Worm (Caenorhabditis elegans): ENCODE measurements around the gene gbh-1.
A peak's percentile ranks its signal among the peaks of the same experiment; 100 is the strongest.

gbh-1 gene

ce11 chrII:10706901-10707300, 13.3 kb upstream of the gbh-1 start, which contains the start of gene col-80:
Gene col-80, plus strand, starts transcription at chrII:10707201.
- TF ChIP-seq ceh-91 (GFP tag; IDR thresholded peaks at IDR 0.05) (no peak), die-1 (tag; optimal IDR thresholded peaks at IDR 0.05) (no peak), him-1 (tag; optimal IDR thresholded peaks at IDR 0.05) (no peak), Y53G8AR.9 (GFP tag; conservative IDR thresholded peaks at IDR 0.05) (no peak), F39B2.1 (GFP tag; IDR thresholded peaks at IDR 0.05) (no peak), lsy-27 (tag; optimal IDR thresholded peaks at IDR 0.05; ENCODE audit: borderline replicate concordance, insufficient read depth) (no peak), nfyb-1 (GFP tag; IDR thresholded peaks at IDR 0.05) (no peak), aptf-3 (GFP tag; IDR thresholded peaks at IDR 0.05) (no peak), atf-7 (tag; optimal IDR thresholded peaks at IDR 0.05) (no peak), D2030.7 (GFP tag; IDR thresholded peaks at IDR 0.05) (no peak), hlh-12 (tag; optimal IDR thresholded peaks at IDR 0.05) (no peak), lin-26 (GFP tag; IDR thresholded peaks at IDR 0.05) (no peak), ceh-58 (GFP tag; IDR thresholded peaks at IDR 0.05) (no peak), bed-1 (GFP tag; IDR thresholded peaks at IDR 0.05) (no peak), cebp-2 (GFP tag; IDR thresholded peaks at IDR 0.05) (no peak)

ce11 chrII:10706038-10706437, 12.4 kb upstream of the gbh-1 start:
- TF ChIP-seq efl-1 (GFP tag; optimal IDR thresholded peaks at IDR 0.05) (no peak), atf-7 (tag; optimal IDR thresholded peaks at IDR 0.05) (no peak), hmg-1.2 (GFP tag; IDR thresholded peaks at IDR 0.05) (no peak), let-607 (tag; optimal IDR thresholded peaks at IDR 0.05) (no peak), snpc-4 (GFP tag; optimal IDR thresholded peaks at IDR 0.05) (no peak), snpc-4 (tag; optimal IDR thresholded peaks at IDR 0.05) (no peak), mes-4 (tag; optimal IDR thresholded peaks at IDR 0.05) (no peak), pbrm-1 (GFP tag; IDR thresholded peaks at IDR 0.05) (no peak), sea-2 (GFP tag; IDR thresholded peaks at IDR 0.05) (no peak), ceh-58 (GFP tag; IDR thresholded peaks at IDR 0.05) (no peak), bed-2 (GFP tag; IDR thresholded peaks at IDR 0.05) (no peak), C06A6.2 (GFP tag; conservative IDR thresholded peaks at IDR 0.05) (no peak), F57A8.1 (GFP tag; optimal IDR thresholded peaks at IDR 0.05) (no peak), ccch-3 (GFP tag; optimal IDR thresholded peaks at IDR 0.05) (no peak), F57C9.4 (tag; optimal IDR thresholded peaks at IDR 0.05) (no peak), mcd-1 (GFP tag; IDR thresholded peaks at IDR 0.05) (no peak), attf-3 (GFP tag; conservative IDR thresholded peaks at IDR 0.05) (no peak), snpc-3.4 (tag; optimal IDR thresholded peaks at IDR 0.05) (no peak), sdz-38 (tag; optimal IDR thresholded peaks at IDR 0.05) (no peak), ztf-6 (GFP tag; IDR thresholded peaks at IDR 0.05) (no peak)

DNA sequence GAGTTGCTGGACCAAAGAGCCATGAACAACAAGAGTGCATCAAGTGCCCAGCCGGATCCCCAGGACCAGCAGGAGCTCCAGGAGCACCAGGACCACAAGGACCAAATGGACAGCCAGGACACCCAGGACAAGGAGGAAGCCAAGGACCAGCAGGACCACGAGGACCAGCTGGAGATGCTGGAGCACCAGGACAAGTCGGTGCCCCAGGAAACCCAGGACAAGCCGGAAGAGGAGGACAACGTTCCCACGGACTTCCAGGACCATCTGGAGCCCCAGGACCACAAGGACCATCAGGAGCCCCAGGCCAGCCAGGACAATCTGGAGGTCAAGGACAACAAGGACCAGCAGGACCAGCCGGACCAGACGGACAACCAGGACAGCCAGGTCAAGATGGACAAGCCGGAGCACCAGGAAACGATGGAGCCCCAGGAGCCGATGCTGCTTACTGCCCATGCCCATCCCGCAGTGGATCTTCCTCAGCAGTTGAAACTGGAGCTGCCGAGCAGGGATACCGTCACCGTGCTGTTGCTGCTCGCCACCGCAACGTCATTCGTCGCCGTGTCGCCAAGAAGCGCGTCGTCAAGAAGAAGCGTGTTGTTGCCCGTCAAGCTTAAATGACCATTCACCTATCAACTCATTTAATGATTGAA, 11.9 kb upstream of the gbh-1 start:
- TF ChIP-seq nhr-120 (GFP tag; IDR thresholded peaks at IDR 0.05), result 0 out of 2 replicates have a peak, but pooled peaks have one; percentile 70
- TF ChIP-seq efl-1 (GFP tag; optimal IDR thresholded peaks at IDR 0.05), result no peak
- TF ChIP-seq lin-26 (GFP tag; IDR thresholded peaks at IDR 0.05), result 0 out of 2 replicates have a peak, but pooled peaks have one; percentile 24
- no peak for TF ChIP-seq attf-5 (GFP tag; optimal IDR thresholded peaks at IDR 0.05)
- TF ChIP-seq F23B12.7 (tag; optimal IDR thresholded peaks at IDR 0.05; ENCODE audit: insufficient read depth), result no peak
- 0 out of 2 replicates have a peak, but pooled peaks have one; percentile 38 for TF ChIP-seq dox-1 (GFP tag; IDR thresholded peaks at IDR 0.05)
- TF ChIP-seq nfyb-1 (GFP tag; IDR thresholded peaks at IDR 0.05), result no peak
- TF ChIP-seq zfh-2 (GFP tag; conservative IDR thresholded peaks at IDR 0.05), result peak; percentile 86
- TF ChIP-seq egrh-3 (GFP tag; IDR thresholded peaks at IDR 0.05), result peak; percentile 80; the same call in 1 of the 2 replicates
- peak; percentile 31 for TF ChIP-seq ztf-26 (tag; optimal IDR thresholded peaks at IDR 0.05)
- no peak for TF ChIP-seq let-526 (GFP tag; IDR thresholded peaks at IDR 0.05)
